Worm (Caenorhabditis elegans): ENCODE measurements around the gene slc-17.3.

DNA sequence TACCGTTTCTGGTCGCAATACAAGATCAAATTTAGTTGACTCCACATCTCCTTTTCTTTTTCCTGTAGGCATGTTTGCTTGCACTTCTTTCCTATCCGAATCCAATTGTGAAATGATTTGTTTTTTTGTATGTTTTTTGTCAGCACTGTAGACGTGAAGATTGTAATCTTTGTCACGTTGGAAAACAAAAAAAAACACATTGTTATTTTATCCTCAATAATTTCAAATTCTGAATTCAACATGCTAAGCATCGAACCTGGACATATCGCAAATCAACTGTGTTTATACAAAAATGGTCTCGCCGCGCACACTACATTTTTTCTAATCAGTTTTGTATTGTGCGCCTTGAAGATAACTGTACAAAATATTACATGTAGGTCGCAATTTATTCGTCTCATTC lies 48.4 kb upstream of the slc-17.3 start, which contains the start of gene ZK688.12:
- TF ChIP-seq snpc-4 (tag; optimal IDR thresholded peaks at IDR 0.05) (no peak), unc-62 (GFP tag; optimal IDR thresholded peaks at IDR 0.05) (no peak), pha-4 (tag; optimal IDR thresholded peaks at IDR 0.05) (no peak), skn-1 (tag; optimal IDR thresholded peaks at IDR 0.05) (no peak), nhr-67 (tag; optimal IDR thresholded peaks at IDR 0.05) (no peak), mdl-1 (tag; optimal IDR thresholded peaks at IDR 0.05) (no peak), nhr-25 (tag; optimal IDR thresholded peaks at IDR 0.05) (no peak), ceh-9 (tag; optimal IDR thresholded peaks at IDR 0.05) (no peak), nhr-11 (tag; optimal IDR thresholded peaks at IDR 0.05) (no peak), fos-1 (tag; optimal IDR thresholded peaks at IDR 0.05) (no peak), sea-2 (GFP tag; optimal IDR thresholded peaks at IDR 0.05) (no peak), ztf-4 (tag; optimal IDR thresholded peaks at IDR 0.05) (no peak)

All from whole organism, L3 larva.